Worm (Caenorhabditis elegans) whole organism, late embryonic: ENCODE measurements around the gene str-225.

ENCODE experiments used
- pha-2 ChIP-seq: sonication (generic microtip); optimal IDR thresholded peaks from 2 replicates; lab custom pipeline; 2017; ENCODE audit warnings: mild to moderate bottlenecking, missing genetic modification characterization, missing compliant biosample characterization
- pqm-1 ChIP-seq: sonication (generic microtip); optimal IDR thresholded peaks from 2 replicates; lab custom pipeline; 2016; ENCODE audit warnings: missing genetic modification characterization, missing compliant biosample characterization

ce11 chrV:3464897-3465296, 42.7 kb upstream of the str-225 start:
- no peak for TF ChIP-seq pqm-1 (tag; lab: Kevin White, UChicago)
- TF ChIP-seq pha-2, result no peak
